Fruit fly (Drosophila melanogaster): ENCODE data around the gene CG34250.

CG34250 gene

dm6 chr3L:17485280-17485792, 9.3 kb downstream of the CG34250 start (continued):
- no peak for TF ChIP-seq cwo (GFP tag; optimal IDR thresholded peaks at IDR 0.05)
- TF ChIP-seq CG12769 (tag; optimal IDR thresholded peaks at IDR 0.05) = peak; percentile 45
- no peak for TF ChIP-seq Doc2 (GFP tag; IDR thresholded peaks at IDR 0.05)
- TF ChIP-seq hkb (optimal IDR thresholded peaks at IDR 0.05) = no peak
- peak; percentile 66 for TF ChIP-seq hkb (GFP tag; IDR thresholded peaks at IDR 0.05)
- TF ChIP-seq Hand (GFP tag; optimal IDR thresholded peaks at IDR 0.05) = no peak
- TF ChIP-seq Neu2 (GFP tag; optimal IDR thresholded peaks at IDR 0.05; ENCODE audit: borderline replicate concordance) = no peak
- no peak for TF ChIP-seq slou (GFP tag; optimal IDR thresholded peaks at IDR 0.05)
- no peak for TF ChIP-seq Dip2 (GFP tag; IDR thresholded peaks at IDR 0.05)
- TF ChIP-seq ftz-f1 (GFP tag; optimal IDR thresholded peaks at IDR 0.05) = no peak
- peak; percentile 77 for TF ChIP-seq Hey (tag; optimal IDR thresholded peaks at IDR 0.05)
- TF ChIP-seq Tbp (GFP tag; optimal IDR thresholded peaks at IDR 0.05) = no peak
- no peak for TF ChIP-seq CG11247 (GFP tag; IDR thresholded peaks at IDR 0.05)
- no peak for TF ChIP-seq Scr (GFP tag; IDR thresholded peaks at IDR 0.05; ENCODE audit: partially characterized antibody)
- no peak for TF ChIP-seq h (optimal IDR thresholded peaks at IDR 0.05)
- TF ChIP-seq Dad (GFP tag; optimal IDR thresholded peaks at IDR 0.05) = no peak
- TF ChIP-seq Camta (GFP tag; optimal IDR thresholded peaks at IDR 0.05) = peak; percentile 28
- no peak for TF ChIP-seq CG43689 (GFP tag; IDR thresholded peaks at IDR 0.05)
- no peak for TF ChIP-seq hbn (GFP tag; IDR thresholded peaks at IDR 0.05; ENCODE audit: partially characterized antibody)
- TF ChIP-seq Hsf (GFP tag; optimal IDR thresholded peaks at IDR 0.05) = peak; percentile 54
- TF ChIP-seq CG31441 (GFP tag; IDR thresholded peaks at IDR 0.05) = peak; percentile 85
- peak; percentile 45 for TF ChIP-seq CG6854 (GFP tag; optimal IDR thresholded peaks at IDR 0.05)
- peak; percentile 79 for TF ChIP-seq CG18262 (tag; optimal IDR thresholded peaks at IDR 0.05)
- TF ChIP-seq Doc3 (GFP tag; IDR thresholded peaks at IDR 0.05; ENCODE audit: partially characterized antibody) = no peak
- TF ChIP-seq nerfin-2 (GFP tag; IDR thresholded peaks at IDR 0.05; ENCODE audit: partially characterized antibody) = no peak
- TF ChIP-seq Bdp1 (GFP tag; optimal IDR thresholded peaks at IDR 0.05) = peak; percentile 35
- no peak for TF ChIP-seq jing (GFP tag; optimal IDR thresholded peaks at IDR 0.05)
- peak; percentile 67 for TF ChIP-seq CG10462 (GFP tag; optimal IDR thresholded peaks at IDR 0.05)
- TF ChIP-seq jigr1 (GFP tag; IDR thresholded peaks at IDR 0.05) = no peak
- TF ChIP-seq lab (GFP tag; optimal IDR thresholded peaks at IDR 0.05) = peak; percentile 84
- peak; percentile 38 for TF ChIP-seq Chrac-16 (GFP tag; optimal IDR thresholded peaks at IDR 0.05)
- TF ChIP-seq klu (GFP tag; IDR thresholded peaks at IDR 0.05) = no peak
- TF ChIP-seq CG14965 (GFP tag; optimal IDR thresholded peaks at IDR 0.05; ENCODE audit: borderline replicate concordance) = peak; percentile 53
- peak; percentile 62 for TF ChIP-seq tup (GFP tag; optimal IDR thresholded peaks at IDR 0.05)
- TF ChIP-seq HmgD (GFP tag; optimal IDR thresholded peaks at IDR 0.05) = peak; percentile 21
- TF ChIP-seq Atf6 (GFP tag; IDR thresholded peaks at IDR 0.05) = no peak
- peak; percentile 63 for TF ChIP-seq bigmax (GFP tag; optimal IDR thresholded peaks at IDR 0.05)
- no peak for TF ChIP-seq Ravus (GFP tag; IDR thresholded peaks at IDR 0.05)
- no peak for TF ChIP-seq gfzf (GFP tag; optimal IDR thresholded peaks at IDR 0.05)
- TF ChIP-seq CG17612 (GFP tag; IDR thresholded peaks at IDR 0.05) = no peak
- no peak for TF ChIP-seq CG16815 (GFP tag; optimal IDR thresholded peaks at IDR 0.05)
- TF ChIP-seq CG31365 (tag; optimal IDR thresholded peaks at IDR 0.05) = peak; percentile 80
- TF ChIP-seq CG4360 (GFP tag; IDR thresholded peaks at IDR 0.05) = peak; percentile 71
- TF ChIP-seq CkIIα-i1 (GFP tag; IDR thresholded peaks at IDR 0.05) = no peak
- peak; percentile 56 for TF ChIP-seq Jarid2 (GFP tag; optimal IDR thresholded peaks at IDR 0.05)
- no peak for TF ChIP-seq CG15269 (tag; optimal IDR thresholded peaks at IDR 0.05)
- TF ChIP-seq Kr (GFP tag; optimal IDR thresholded peaks at IDR 0.05) = peak; percentile 89
- no peak for TF ChIP-seq CG13894 (tag; optimal IDR thresholded peaks at IDR 0.05)
- peak; percentile 55 to 60 for TF ChIP-seq chif (GFP tag; optimal IDR thresholded peaks at IDR 0.05)
- TF ChIP-seq org-1 (GFP tag; optimal IDR thresholded peaks at IDR 0.05) = peak; percentile 86
- peak; percentile 16 for TF ChIP-seq eyg (GFP tag; optimal IDR thresholded peaks at IDR 0.05)
- no peak for TF ChIP-seq yki (optimal IDR thresholded peaks at IDR 0.05)
